Worm (Caenorhabditis elegans): ENCODE results near the gene ceh-31.

DNA sequence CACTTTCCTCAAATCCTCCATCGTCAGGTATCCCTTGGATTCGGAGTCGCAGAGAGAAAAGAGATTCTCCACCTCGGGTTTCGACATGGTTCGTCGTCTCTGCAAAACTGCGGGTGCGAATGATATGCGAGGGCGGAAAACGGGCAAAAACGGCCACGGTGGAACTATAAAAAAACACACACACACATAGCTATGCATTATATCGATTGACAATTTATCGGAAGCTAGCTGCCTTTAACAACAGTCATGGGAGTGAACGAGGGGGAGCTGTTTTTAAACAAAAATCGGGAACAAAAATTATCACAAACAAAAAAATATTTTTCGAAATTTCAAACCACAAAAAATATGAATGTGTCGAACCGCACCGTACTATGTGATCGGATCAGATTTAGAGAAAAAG is 10.9 kb downstream of the ceh-31 start, which contains the start of gene rsef-1:
- TF ChIP-seq ama-1 (optimal IDR thresholded peaks at IDR 0.05), result no peak
- TF ChIP-seq nhr-77 (tag; optimal IDR thresholded peaks at IDR 0.05), result no peak
- no peak for TF ChIP-seq blmp-1 (tag; optimal IDR thresholded peaks at IDR 0.05; ENCODE audit: insufficient read depth)
- TF ChIP-seq lin-13 (GFP tag; optimal IDR thresholded peaks at IDR 0.05), result no peak
- no peak for TF ChIP-seq dmd-4 (tag; optimal IDR thresholded peaks at IDR 0.05)
- TF ChIP-seq nhr-25 (tag; optimal IDR thresholded peaks at IDR 0.05), result no peak
- TF ChIP-seq elt-3 (tag; optimal IDR thresholded peaks at IDR 0.05), result no peak
- no peak for TF ChIP-seq unc-62 (GFP tag; optimal IDR thresholded peaks at IDR 0.05)
- no peak for TF ChIP-seq nhr-23 (tag; optimal IDR thresholded peaks at IDR 0.05)
- TF ChIP-seq fos-1 (tag; optimal IDR thresholded peaks at IDR 0.05), result no peak
- TF ChIP-seq unc-55 (GFP tag; optimal IDR thresholded peaks at IDR 0.05), result no peak

Data from whole organism, L2 larva.